Fruit fly (Drosophila melanogaster) whole organism, embryonic: ENCODE measurements around the gene RhoGEF4.

Experiments used
- CG10543 ChIP-seq: fragments of 200-800 bp; sonication (Bioruptor generic); optimal IDR thresholded peaks from 3 replicates; lab custom pipeline; 2017; ENCODE audit warnings: missing biosample characterization, mild to moderate bottlenecking, missing genetic modification characterization, moderate library complexity
- CG11456 ChIP-seq: fragments of 200-800 bp; sonication (Bioruptor generic); IDR thresholded peaks from 3 replicates; pipeline ENCODE4 v1.3.6; 2022; ENCODE audit warnings: missing biosample characterization, missing genetic modification characterization
- CG12299 ChIP-seq: fragments of 200-800 bp; sonication (Bioruptor generic); optimal IDR thresholded peaks from 2 replicates; lab custom pipeline; 2018; ENCODE audit warnings: missing biosample characterization, mild to moderate bottlenecking, missing genetic modification characterization
- CG13894 ChIP-seq: fragments of 200-800 bp; sonication (Bioruptor generic); optimal IDR thresholded peaks from 3 replicates; lab custom pipeline; 2018; ENCODE audit warnings: missing biosample characterization, mild to moderate bottlenecking, missing genetic modification characterization, moderate library complexity
- CG14014 ChIP-seq: fragments of 200-800 bp; sonication (Bioruptor generic); IDR thresholded peaks from 2 replicates; pipeline ENCODE4 v1.3.6; 2022; ENCODE audit warnings: missing biosample characterization, missing genetic modification characterization
- CG15011 ChIP-seq: fragments of 200-800 bp; sonication (Bioruptor generic); optimal IDR thresholded peaks from 3 replicates; lab custom pipeline; 2018; ENCODE audit warnings: missing biosample characterization, mild to moderate bottlenecking, missing genetic modification characterization
- CG15514 ChIP-seq: fragments of 200-800 bp; sonication (Bioruptor generic); optimal IDR thresholded peaks from 3 replicates; lab custom pipeline; 2017; ENCODE audit warnings: missing biosample characterization, missing genetic modification characterization, mild to moderate bottlenecking, moderate library complexity, missing genetic modification reagents
- CG16813 ChIP-seq: fragments of 200-800 bp; sonication (Bioruptor generic); IDR thresholded peaks from 3 replicates; pipeline ENCODE4 v1.3.6; 2022; ENCODE audit warnings: missing biosample characterization, missing genetic modification characterization; ENCODE audit not compliant: partially characterized antibody
- CG17829 ChIP-seq: fragments of 200-800 bp; optimal IDR thresholded peaks from 2 replicates; lab custom pipeline; 2019; ENCODE audit warnings: missing biosample characterization, mild to moderate bottlenecking, missing genetic modification characterization, moderate library complexity
- CG18262 ChIP-seq: fragments of 200-800 bp; optimal IDR thresholded peaks from 3 replicates; lab custom pipeline; 2019; ENCODE audit warnings: missing biosample characterization, mild to moderate bottlenecking, missing genetic modification characterization, moderate library complexity
- CG30431 ChIP-seq: fragments of 200-800 bp; sonication (Bioruptor generic); optimal IDR thresholded peaks from 2 replicates; lab custom pipeline; 2017; ENCODE audit warnings: missing biosample characterization, missing genetic modification characterization
- CG32767 ChIP-seq: fragments of 200-800 bp; sonication (Bioruptor generic); IDR thresholded peaks from 2 replicates; pipeline ENCODE4 v1.3.6; 2022; ENCODE audit warnings: missing biosample characterization, missing genetic modification characterization
- CG3407 ChIP-seq: fragments of 200-800 bp; sonication (Bioruptor generic); optimal IDR thresholded peaks from 2 replicates; lab custom pipeline; 2018; ENCODE audit warnings: missing biosample characterization, mild to moderate bottlenecking, missing genetic modification characterization
- CG4328 ChIP-seq: fragments of 200-800 bp; sonication (Bioruptor generic); optimal IDR thresholded peaks from 3 replicates; lab custom pipeline; 2017; ENCODE audit warnings: missing biosample characterization, missing genetic modification reagents, missing genetic modification characterization
- CG4360 ChIP-seq: fragments of 200-800 bp; sonication (Bioruptor generic); IDR thresholded peaks from 2 replicates; pipeline ENCODE4 v1.3.6; 2022; ENCODE audit warnings: missing biosample characterization, missing genetic modification characterization
- CG6654 ChIP-seq: fragments of 200-800 bp; sonication (Bioruptor generic); optimal IDR thresholded peaks from 2 replicates; lab custom pipeline; 2017; ENCODE audit warnings: missing biosample characterization, mild to moderate bottlenecking, missing genetic modification characterization
- CG9797 ChIP-seq: fragments of 200-800 bp; sonication (Bioruptor generic); optimal IDR thresholded peaks from 3 replicates; lab custom pipeline; 2018; ENCODE audit warnings: missing biosample characterization, mild to moderate bottlenecking, missing genetic modification characterization
- Drgx ChIP-seq: fragments of 200-800 bp; sonication (Bioruptor generic); IDR thresholded peaks from 2 replicates; pipeline ENCODE4 v1.3.6; 2022; ENCODE audit warnings: missing biosample characterization, missing genetic modification characterization
- Eip74EF ChIP-seq, 2 experiments: fragments of 200-800 bp in 1 of 2; fragments of >200 bp in 1 of 2; sonication (Bioruptor generic) in 1 of 2; optimal IDR thresholded peaks; 2 replicates each; lab custom pipeline; 2017 to 2019; ENCODE audit warnings: missing biosample characterization in 2 of 2, missing genetic modification characterization in 2 of 2, mild to moderate bottlenecking in 1 of 2, moderate library complexity in 1 of 2
- HLH3B ChIP-seq: fragments of 200-800 bp; sonication (Bioruptor generic); IDR thresholded peaks from 2 replicates; pipeline ENCODE4 v1.3.6; 2022; ENCODE audit warnings: missing biosample characterization, missing genetic modification characterization
- MBD-R2 ChIP-seq: fragments of 200-800 bp; sonication (Bioruptor generic); IDR thresholded peaks from 2 replicates; pipeline ENCODE4 v1.3.6; 2022; ENCODE audit warnings: missing biosample characterization, missing genetic modification characterization
- NC2α ChIP-seq: fragments of 200-800 bp; sonication (Bioruptor generic); optimal IDR thresholded peaks from 2 replicates; lab custom pipeline; 2016; ENCODE audit warnings: missing biosample characterization, missing genetic modification characterization
- NFAT ChIP-seq: fragments of 200-800 bp; sonication (Bioruptor generic); IDR thresholded peaks from 2 replicates; pipeline ENCODE4 v1.3.6; 2022; ENCODE audit warnings: missing biosample characterization, missing genetic modification characterization
- Oaz ChIP-seq: fragments of 200-800 bp; sonication (Bioruptor generic); IDR thresholded peaks from 2 replicates; pipeline ENCODE4 v1.3.6; 2022; ENCODE audit warnings: missing biosample characterization, missing genetic modification characterization
- Sox102F ChIP-seq: fragments of 200-800 bp; sonication (Bioruptor generic); optimal IDR thresholded peaks from 2 replicates; lab custom pipeline; 2018; ENCODE audit warnings: missing biosample characterization, mild to moderate bottlenecking, missing genetic modification characterization, moderate library complexity
- Stat92E ChIP-seq, 3 experiments: fragments of >200 bp in 2 of 3; fragments of 200-800 bp in 1 of 3; sonication (Bioruptor generic) in 1 of 3; optimal IDR thresholded peaks; 2 replicates each; lab custom pipeline; 2017 to 2019; ENCODE audit warnings: missing biosample characterization in 3 of 3, missing genetic modification characterization in 3 of 3, mild to moderate bottlenecking in 1 of 3, moderate library complexity in 1 of 3
- Tbp ChIP-seq: fragments of >200 bp; optimal IDR thresholded peaks from 2 replicates; lab custom pipeline; 2018; ENCODE audit warnings: missing biosample characterization, missing genetic modification characterization
- Xrp1 ChIP-seq: fragments of 200-800 bp; sonication (Bioruptor generic); IDR thresholded peaks from 2 replicates; pipeline ENCODE4 v1.3.6; 2022; ENCODE audit warnings: missing biosample characterization, missing genetic modification characterization
- ash1 ChIP-seq: fragments of 200-800 bp; sonication (Bioruptor generic); optimal IDR thresholded peaks from 2 replicates; lab custom pipeline; 2018; ENCODE audit warnings: missing biosample characterization, mild to moderate bottlenecking, missing genetic modification characterization
- az2 ChIP-seq: fragments of 200-800 bp; sonication (Bioruptor generic); optimal IDR thresholded peaks from 3 replicates; lab custom pipeline; 2016; ENCODE audit warnings: missing biosample characterization, missing genetic modification characterization
- corto ChIP-seq: fragments of 200-800 bp; sonication (Bioruptor generic); optimal IDR thresholded peaks from 2 replicates; lab custom pipeline; 2016; ENCODE audit warnings: missing biosample characterization, mild to moderate bottlenecking, missing genetic modification characterization, moderate library complexity
- ewg ChIP-seq: fragments of 200-800 bp; sonication (Bioruptor generic); optimal IDR thresholded peaks from 3 replicates; lab custom pipeline; 2017; ENCODE audit warnings: mild to moderate bottlenecking, missing biosample characterization, missing genetic modification reagents, missing genetic modification characterization
- gt ChIP-seq: fragments of 200-800 bp; sonication (Bioruptor generic); IDR thresholded peaks from 2 replicates; pipeline ENCODE4 v1.3.6; 2022; ENCODE audit warnings: missing biosample characterization, missing genetic modification characterization
- hth ChIP-seq: fragments of >200 bp; optimal IDR thresholded peaks from 2 replicates; lab custom pipeline; 2017; ENCODE audit warnings: inconsistent platforms
- jigr1 ChIP-seq: fragments of 200-800 bp; sonication (Bioruptor generic); IDR thresholded peaks from 3 replicates; pipeline ENCODE4 v1.3.6; 2022; ENCODE audit warnings: missing biosample characterization, missing genetic modification characterization
- lmd ChIP-seq: fragments of 200-800 bp; sonication (Bioruptor generic); IDR thresholded peaks from 2 replicates; pipeline ENCODE4 v1.3.6; 2022; ENCODE audit warnings: missing biosample characterization, missing genetic modification characterization
- lov ChIP-seq, 2 experiments: fragments of 200-800 bp in 1 of 2; fragments of >200 bp in 1 of 2; sonication (Bioruptor generic) in 1 of 2; IDR thresholded peaks in 1 of 2; optimal IDR thresholded peaks in 1 of 2; 2 replicates in 1 of 2; 3 replicates in 1 of 2; pipeline versions ENCODE4 v1.3.6 to Lab custom; 2017 to 2022; ENCODE audit warnings: missing biosample characterization in 1 of 2, missing genetic modification characterization in 1 of 2
- nerfin-1 ChIP-seq: fragments of 200-800 bp; sonication (Bioruptor generic); optimal IDR thresholded peaks from 3 replicates; lab custom pipeline; 2019; ENCODE audit warnings: missing biosample characterization, mild to moderate bottlenecking, missing genetic modification characterization, moderate library complexity
- schlank ChIP-seq: fragments of 200-800 bp; sonication (Bioruptor generic); optimal IDR thresholded peaks from 2 replicates; lab custom pipeline; 2018; ENCODE audit warnings: missing biosample characterization, mild to moderate bottlenecking, missing genetic modification characterization
- sima ChIP-seq: fragments of 200-800 bp; sonication (Bioruptor generic); optimal IDR thresholded peaks from 2 replicates; lab custom pipeline; 2016; ENCODE audit warnings: missing biosample characterization, missing genetic modification characterization
- ssp ChIP-seq: fragments of 200-800 bp; sonication (Bioruptor generic); IDR thresholded peaks from 2 replicates; pipeline ENCODE4 v1.3.6; 2022; ENCODE audit warnings: missing biosample characterization, missing genetic modification characterization
- tap ChIP-seq: fragments of 200-800 bp; optimal IDR thresholded peaks from 3 replicates; lab custom pipeline; 2019; ENCODE audit warnings: missing biosample characterization, mild to moderate bottlenecking, missing genetic modification characterization, moderate library complexity
- tin ChIP-seq: fragments of 200-800 bp; sonication (Bioruptor generic); optimal IDR thresholded peaks from 3 replicates; lab custom pipeline; 2016; ENCODE audit warnings: missing biosample characterization, missing genetic modification characterization
- tio ChIP-seq: fragments of 200-800 bp; sonication (Bioruptor generic); optimal IDR thresholded peaks from 2 replicates; lab custom pipeline; 2017; ENCODE audit warnings: missing biosample characterization, missing genetic modification characterization, inconsistent platforms
- unc-4 ChIP-seq: fragments of 200-800 bp; sonication (Bioruptor generic); IDR thresholded peaks from 2 replicates; pipeline ENCODE4 v1.3.6; 2022; ENCODE audit warnings: missing biosample characterization, missing genetic modification characterization; ENCODE audit not compliant: partially characterized antibody
- unpg ChIP-seq: fragments of 200-800 bp; sonication (Bioruptor generic); optimal IDR thresholded peaks from 3 replicates; lab custom pipeline; 2018; ENCODE audit warnings: missing biosample characterization, mild to moderate bottlenecking, missing genetic modification characterization, moderate library complexity
- wek ChIP-seq: fragments of 200-800 bp; sonication (Bioruptor generic); optimal IDR thresholded peaks from 3 replicates; lab custom pipeline; 2018; ENCODE audit warnings: missing biosample characterization, mild to moderate bottlenecking, missing genetic modification characterization, moderate library complexity
- zen ChIP-seq: fragments of 200-800 bp; sonication (Bioruptor generic); optimal IDR thresholded peaks from 3 replicates; lab custom pipeline; 2018; ENCODE audit warnings: missing biosample characterization, mild to moderate bottlenecking, missing genetic modification characterization, moderate library complexity

The RhoGEF4 gene

dm6 chr3L:7367798-7368678, 44.8 kb upstream of the RhoGEF4 start (continued):
- TF ChIP-seq CG18262 (tag; lab: Kevin White, UChicago) (peak; percentile 18), CG32767 (peak; percentile 42; the same call in 1 of the 2 replicates), CG11456 (GFP tag; lab: Robert Waterston, UW) (no peak), CG9797 (no peak), unc-4 (GFP tag; lab: Robert Waterston, UW) (0 out of 2 replicates have a peak, but pooled peaks have one; percentile 30), CG4328 (GFP tag; lab: Kevin White, UChicago) (no peak), CG4360 (GFP tag; lab: Robert Waterston, UW) (no peak), CG15514 (peak; percentile 34), CG16813 (GFP tag; lab: Robert Waterston, UW) (peak; percentile 8; the same call in 1 of the 3 replicates), CG14014 (peak; percentile 24; the same call in 1 of the 2 replicates), CG3407 (GFP tag; lab: Kevin White, UChicago) (no peak), gt (no peak), Eip74EF (GFP tag; optimal IDR thresholded peaks at IDR 0.05; lab: Kevin White, UChicago) (no peak), CG15011 (no peak), lov (optimal IDR thresholded peaks at IDR 0.05; lab: Kevin White, UChicago) (no peak), lov (GFP tag; IDR thresholded peaks at IDR 0.05; lab: Robert Waterston, UW) (0 out of 3 replicates have a peak, but pooled peaks have one; percentile 29), Oaz (GFP tag; lab: Robert Waterston, UW) (no peak), HLH3B (GFP tag; lab: Robert Waterston, UW) (no peak), NC2α (no peak), MBD-R2 (GFP tag; lab: Robert Waterston, UW) (no peak; the same call in 1 of the 2 replicates), CG13894 (tag; lab: Kevin White, UChicago) (no peak), Drgx (GFP tag; lab: Robert Waterston, UW) (no peak), Stat92E (GFP tag; optimal IDR thresholded peaks at IDR 0.05; lab: Kevin White, UChicago) (no peak), nerfin-1 (tag; lab: Kevin White, UChicago) (peak; percentile 31), CG30431 (GFP tag; lab: Kevin White, UChicago) (no peak), tin (GFP tag; lab: Kevin White, UChicago) (no peak), sima (no peak), hth (no peak), ewg (GFP tag; lab: Kevin White, UChicago) (no peak), az2 (GFP tag; lab: Kevin White, UChicago) (peak; percentile 1), CG6654 (no peak), lmd (GFP tag; lab: Robert Waterston, UW) (no peak), ssp (no peak), schlank (no peak), Tbp (GFP tag; lab: Kevin White, UChicago) (no peak), NFAT (GFP tag; lab: Robert Waterston, UW) (no peak), ash1 (GFP tag; lab: Kevin White, UChicago) (no peak), jigr1 (no peak), CG17829 (tag; lab: Kevin White, UChicago) (peak; percentile 20), CG12299 (tag; lab: Kevin White, UChicago) (no peak), unpg (peak; percentile 59), Xrp1 (GFP tag; lab: Robert Waterston, UW) (peak; percentile 47; the same call in 1 of the 2 replicates), wek (GFP tag; lab: Kevin White, UChicago) (no peak), zen (tag; lab: Kevin White, UChicago) (no peak), tap (peak; percentile 29), corto (GFP tag; lab: Kevin White, UChicago) (no peak), tio (GFP tag; lab: Kevin White, UChicago) (no peak), Sox102F (GFP tag; lab: Kevin White, UChicago) (no peak), CG10543 (GFP tag; lab: Kevin White, UChicago) (peak; percentile 27)
